Worm (Caenorhabditis elegans) whole organism, mixed stage, embryonic: Measurements from ENCODE around the gene let-4.

Source experiments
- ces-1 ChIP-seq: fragments of 150-350 bp; optimal IDR thresholded peaks from 2 replicates; lab custom pipeline; 2014; ENCODE audit warnings: missing biosample characterization, missing genetic modification reagents, missing genetic modification characterization
- elt-3 ChIP-seq: fragments of 150-350 bp; optimal IDR thresholded peaks from 2 replicates; lab custom pipeline; 2014; ENCODE audit warnings: missing biosample characterization, missing genetic modification characterization
- ham-2 ChIP-seq: fragments of 200-800 bp; sonication (Bioruptor generic); optimal IDR thresholded peaks from 2 replicates; lab custom pipeline; 2018; ENCODE audit warnings: mild to moderate bottlenecking, missing genetic modification characterization, missing compliant biosample characterization
- lin-13 ChIP-seq: fragments of 150-350 bp; optimal IDR thresholded peaks from 2 replicates; lab custom pipeline; 2014; ENCODE audit warnings: missing biosample characterization, missing genetic modification characterization
- mab-5 ChIP-seq: fragments of 150-350 bp; optimal IDR thresholded peaks from 2 replicates; lab custom pipeline; 2014; ENCODE audit warnings: missing biosample characterization, missing genetic modification characterization
- nhr-237 ChIP-seq: fragments of 150-350 bp; optimal IDR thresholded peaks from 2 replicates; lab custom pipeline; 2014; ENCODE audit warnings: missing biosample characterization, missing genetic modification characterization
- nhr-28 ChIP-seq: fragments of 150-350 bp; optimal IDR thresholded peaks from 2 replicates; lab custom pipeline; 2014; ENCODE audit warnings: missing biosample characterization, missing genetic modification characterization
- unc-39 ChIP-seq: fragments of 150-350 bp; optimal IDR thresholded peaks from 2 replicates; lab custom pipeline; 2014; ENCODE audit warnings: missing biosample characterization, missing genetic modification characterization
- unc-62 ChIP-seq: fragments of 150-350 bp; optimal IDR thresholded peaks from 2 replicates; lab custom pipeline; 2014; ENCODE audit warnings: missing biosample characterization, missing genetic modification reagents, missing genetic modification characterization

ce11 chrX:14581429-14581828 lies 3.7 kb downstream of the let-4 start, which contains the start of gene sym-1:
- no peak for TF ChIP-seq ces-1 (GFP tag; lab: Kevin White, UChicago)
- TF ChIP-seq ham-2 (GFP tag; lab: Kevin White, UChicago): peak; percentile 89
- TF ChIP-seq lin-13 (tag; lab: Kevin White, UChicago): no peak
- TF ChIP-seq unc-62 (GFP tag; lab: Kevin White, UChicago): no peak
- no peak for TF ChIP-seq mab-5 (tag; lab: Kevin White, UChicago)
- no peak for TF ChIP-seq unc-39
- TF ChIP-seq elt-3 (tag; lab: Kevin White, UChicago): no peak
- TF ChIP-seq nhr-237 (tag; lab: Kevin White, UChicago): no peak
- no peak for TF ChIP-seq nhr-28 (tag; lab: Kevin White, UChicago)
